Worm (Caenorhabditis elegans) whole organism, L3 larva: ENCODE measurements around the gene bec-1.

Source experiments
- R02D3.7 ChIP-seq: fragments of 150-350 bp; optimal IDR thresholded peaks from 2 replicates; lab custom pipeline; 2014; ENCODE audit warnings: missing biosample characterization, missing genetic modification characterization
- ama-1 ChIP-seq: fragments of 150-350 bp; optimal IDR thresholded peaks from 2 replicates; lab custom pipeline; 2018
- ceh-28 ChIP-seq: fragments of 150-350 bp; optimal IDR thresholded peaks from 2 replicates; lab custom pipeline; 2014; ENCODE audit warnings: missing biosample characterization, missing genetic modification reagents, missing genetic modification characterization
- ceh-82 ChIP-seq: fragments of 150-350 bp; optimal IDR thresholded peaks from 2 replicates; lab custom pipeline; 2014; ENCODE audit warnings: missing biosample characterization, missing genetic modification characterization
- elt-1 ChIP-seq: fragments of 150-350 bp; optimal IDR thresholded peaks from 2 replicates; lab custom pipeline; 2014; ENCODE audit warnings: missing biosample characterization, missing genetic modification characterization
- elt-2 ChIP-seq: sonication (generic microtip); optimal IDR thresholded peaks from 2 replicates; lab custom pipeline; 2016; ENCODE audit warnings: missing genetic modification reagents, mild to moderate bottlenecking, missing genetic modification characterization, missing compliant biosample characterization
- elt-3 ChIP-seq, 3 experiments: fragments of 150-350 bp in 1 of 3; sonication (generic microtip) in 2 of 3; optimal IDR thresholded peaks; 2 replicates in 2 of 3; 4 replicates in 1 of 3; lab custom pipeline; 2014 to 2017; ENCODE audit warnings: missing biosample characterization in 3 of 3, missing genetic modification characterization in 3 of 3
- eor-1 ChIP-seq, 2 experiments: fragments of 150-350 bp; optimal IDR thresholded peaks; 2 replicates each; lab custom pipeline; 2014 to 2018; ENCODE audit warnings: missing biosample characterization in 2 of 2, missing genetic modification characterization in 2 of 2
- fkh-10 ChIP-seq: sonication (generic microtip); optimal IDR thresholded peaks from 2 replicates; lab custom pipeline; 2017; ENCODE audit warnings: missing biosample characterization, missing genetic modification reagents, missing genetic modification characterization
- fkh-2 ChIP-seq: fragments of 150-350 bp; optimal IDR thresholded peaks from 2 replicates; lab custom pipeline; 2014; ENCODE audit warnings: missing biosample characterization, missing genetic modification reagents, missing genetic modification characterization
- fos-1 ChIP-seq: fragments of 150-350 bp; optimal IDR thresholded peaks from 2 replicates; lab custom pipeline; 2014; ENCODE audit warnings: missing biosample characterization, missing genetic modification characterization
- hmg-11 ChIP-seq: sonication (generic microtip); optimal IDR thresholded peaks from 2 replicates; lab custom pipeline; 2016; ENCODE audit warnings: missing genetic modification characterization, missing compliant biosample characterization
- jun-1 ChIP-seq: fragments of 150-350 bp; optimal IDR thresholded peaks from 2 replicates; lab custom pipeline; 2014; ENCODE audit warnings: missing biosample characterization, missing genetic modification reagents, missing genetic modification characterization
- lin-39 ChIP-seq: fragments of 150-350 bp; optimal IDR thresholded peaks from 2 replicates; lab custom pipeline; 2018; ENCODE audit warnings: missing biosample characterization, missing genetic modification reagents, missing genetic modification characterization
- lsy-12 ChIP-seq: sonication (generic microtip); optimal IDR thresholded peaks from 2 replicates; lab custom pipeline; 2016; ENCODE audit warnings: mild to moderate bottlenecking, missing genetic modification characterization, missing compliant biosample characterization
- mdl-1 ChIP-seq: fragments of 150-350 bp; optimal IDR thresholded peaks from 2 replicates; lab custom pipeline; 2014; ENCODE audit warnings: missing biosample characterization, missing genetic modification characterization
- mml-1 ChIP-seq: fragments of 150-350 bp; sonication (generic microtip); optimal IDR thresholded peaks from 3 replicates; lab custom pipeline; 2014; ENCODE audit warnings: missing biosample characterization, missing genetic modification characterization
- nfya-1 ChIP-seq: sonication (generic microtip); optimal IDR thresholded peaks from 2 replicates; lab custom pipeline; 2017; ENCODE audit warnings: missing genetic modification characterization, mild to moderate bottlenecking, missing compliant biosample characterization, antibody characterized with exemption, moderate library complexity; ENCODE audit not compliant: insufficient read depth
- nhr-11 ChIP-seq: fragments of 150-350 bp; optimal IDR thresholded peaks from 2 replicates; lab custom pipeline; 2014; ENCODE audit warnings: missing biosample characterization, missing genetic modification characterization
- nhr-12 ChIP-seq: fragments of 150-350 bp; optimal IDR thresholded peaks from 2 replicates; lab custom pipeline; 2014; ENCODE audit warnings: missing biosample characterization, missing genetic modification characterization
- nhr-28 ChIP-seq: fragments of 150-350 bp; optimal IDR thresholded peaks from 2 replicates; lab custom pipeline; 2014; ENCODE audit warnings: missing biosample characterization, missing genetic modification characterization
- nhr-67 ChIP-seq: fragments of 150-350 bp; optimal IDR thresholded peaks from 2 replicates; lab custom pipeline; 2014; ENCODE audit warnings: missing biosample characterization, missing genetic modification characterization
- nhr-77 ChIP-seq: fragments of 150-350 bp; optimal IDR thresholded peaks from 2 replicates; lab custom pipeline; 2014; ENCODE audit warnings: missing biosample characterization, missing genetic modification characterization
- pha-4 ChIP-seq: fragments of 150-350 bp; optimal IDR thresholded peaks from 2 replicates; lab custom pipeline; 2014; ENCODE audit warnings: missing biosample characterization, missing genetic modification reagents, missing genetic modification characterization
- pqm-1 ChIP-seq: fragments of 150-350 bp; optimal IDR thresholded peaks from 2 replicates; lab custom pipeline; 2017; ENCODE audit warnings: missing biosample characterization, missing genetic modification characterization, inconsistent platforms
- skn-1 ChIP-seq: fragments of 150-350 bp; optimal IDR thresholded peaks from 2 replicates; lab custom pipeline; 2014; ENCODE audit warnings: missing biosample characterization, missing genetic modification characterization
- unc-62 ChIP-seq: fragments of 150-350 bp; sonication (generic microtip); optimal IDR thresholded peaks from 4 replicates; lab custom pipeline; 2014; ENCODE audit warnings: missing biosample characterization, missing genetic modification reagents, missing genetic modification characterization
- zag-1 ChIP-seq: fragments of 150-350 bp; optimal IDR thresholded peaks from 2 replicates; lab custom pipeline; 2014; ENCODE audit warnings: missing biosample characterization, missing genetic modification characterization
- ztf-11 ChIP-seq: fragments of 150-350 bp; optimal IDR thresholded peaks from 2 replicates; lab custom pipeline; 2014; ENCODE audit warnings: missing biosample characterization, missing genetic modification characterization
- ztf-4 ChIP-seq: fragments of 150-350 bp; optimal IDR thresholded peaks from 2 replicates; lab custom pipeline; 2014; ENCODE audit warnings: missing biosample characterization, missing genetic modification characterization

bec-1 gene

DNA sequence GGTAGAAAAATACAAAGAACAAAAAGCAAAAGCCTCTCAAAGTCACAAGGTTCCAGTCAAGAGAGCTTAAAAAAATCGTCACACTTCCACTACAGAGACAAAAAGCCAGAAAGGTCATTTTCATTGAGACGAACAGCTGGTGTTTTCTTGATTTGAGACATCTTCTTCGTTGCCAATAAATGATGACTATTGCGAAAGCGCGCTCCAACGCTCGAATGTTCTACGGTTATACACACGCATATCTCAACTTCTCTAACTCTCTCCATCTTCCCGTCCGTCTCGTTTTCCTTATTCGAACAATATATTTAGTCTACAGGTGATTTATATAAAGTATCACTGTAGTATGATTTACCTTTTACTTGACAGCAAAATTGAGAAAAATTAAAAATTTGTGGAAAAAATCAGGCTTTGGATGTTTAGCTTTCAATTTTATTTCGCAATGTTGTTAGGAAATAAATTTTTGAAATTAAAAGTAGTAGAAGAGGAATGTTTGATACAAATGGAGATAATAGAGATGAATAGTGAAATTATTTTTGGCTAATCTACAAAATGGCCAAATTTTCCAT, 1.2 kb upstream of the bec-1 start (continued):
- no peak for TF ChIP-seq lsy-12 (tag; lab: Kevin White, UChicago)
- TF ChIP-seq elt-1, result no peak
- TF ChIP-seq nhr-11, result no peak
- TF ChIP-seq ztf-4, result peak; percentile 27
- peak; percentile 83 for TF ChIP-seq ama-1
- TF ChIP-seq eor-1 (tag; optimal IDR thresholded peaks at IDR 0.05; lab: Kevin White, UChicago), result no peak
- no peak for TF ChIP-seq mml-1
- peak; percentile 34 for TF ChIP-seq hmg-11 (tag; lab: Kevin White, UChicago)
- no peak for TF ChIP-seq fkh-10
- peak; percentile 35 for TF ChIP-seq elt-2
- no peak for TF ChIP-seq fos-1
- no peak for TF ChIP-seq nhr-12 (tag; lab: Kevin White, UChicago)
- peak; percentile 11 for TF ChIP-seq pha-4
- TF ChIP-seq zag-1 (tag; lab: Kevin White, UChicago), result no peak
- no peak for TF ChIP-seq fkh-2 (tag; lab: Kevin White, UChicago)
- no peak for TF ChIP-seq nhr-67 (tag; lab: Kevin White, UChicago)
- TF ChIP-seq elt-3 (tag; optimal IDR thresholded peaks at IDR 0.05; lab: Kevin White, UChicago), result no peak
- no peak for TF ChIP-seq R02D3.7 (tag; lab: Kevin White, UChicago)
- peak; percentile 70 for TF ChIP-seq lin-39
- TF ChIP-seq ceh-28, result no peak
- TF ChIP-seq unc-62, result no peak
- no peak for TF ChIP-seq mdl-1 (tag; lab: Kevin White, UChicago)
- TF ChIP-seq, all 47 proteins: peak for 14

DNA sequence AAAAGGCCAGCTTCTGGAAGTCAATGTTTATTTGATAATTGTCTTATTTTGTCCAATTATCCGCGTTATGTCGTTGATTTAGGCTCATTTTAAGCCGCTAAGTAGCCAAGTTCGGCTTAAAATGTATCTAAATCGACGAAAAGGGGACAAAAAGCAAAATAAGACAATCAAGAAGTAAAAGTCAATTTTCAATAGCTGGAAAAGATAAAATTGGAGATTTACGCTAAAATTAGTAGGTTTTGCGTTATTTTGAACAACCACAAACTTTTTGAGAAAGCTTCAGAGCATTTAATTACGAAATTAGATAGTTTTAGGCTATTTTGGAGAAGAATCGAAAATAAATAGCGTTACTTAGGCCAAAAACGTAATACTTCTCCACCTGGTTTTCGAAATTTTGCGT, 1.3 kb downstream of the bec-1 start:
- TF ChIP-seq pha-4 (no peak), nhr-77 (tag; lab: Kevin White, UChicago) (no peak), nfya-1 (no peak), skn-1 (tag; lab: Kevin White, UChicago) (no peak), nhr-12 (tag; lab: Kevin White, UChicago) (no peak), fkh-2 (tag; lab: Kevin White, UChicago) (no peak), ceh-82 (tag; lab: Kevin White, UChicago) (no peak), zag-1 (tag; lab: Kevin White, UChicago) (no peak), unc-62 (no peak)

DNA sequence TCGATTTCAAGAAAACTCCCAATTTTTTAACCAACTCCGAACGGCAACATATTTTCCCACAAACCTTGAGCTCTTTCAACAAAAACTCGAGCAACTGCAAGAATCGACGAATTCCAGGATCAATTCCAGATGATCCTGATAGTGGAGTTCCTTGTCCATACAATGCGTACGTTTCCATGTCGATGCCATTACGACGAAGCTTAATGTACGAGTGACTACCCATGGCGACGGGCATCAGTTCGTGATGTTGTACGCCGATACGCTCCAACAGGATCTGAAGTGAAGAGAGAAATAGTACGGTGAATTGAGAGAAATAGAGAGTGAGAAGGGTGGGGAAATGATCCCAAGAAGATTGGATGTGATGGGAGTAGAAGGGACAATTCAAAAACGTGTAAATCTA, 2.2 kb downstream of the bec-1 start:
- TF ChIP-seq ama-1 (peak; percentile 81), nhr-67 (tag; lab: Kevin White, UChicago) (no peak)

DNA sequence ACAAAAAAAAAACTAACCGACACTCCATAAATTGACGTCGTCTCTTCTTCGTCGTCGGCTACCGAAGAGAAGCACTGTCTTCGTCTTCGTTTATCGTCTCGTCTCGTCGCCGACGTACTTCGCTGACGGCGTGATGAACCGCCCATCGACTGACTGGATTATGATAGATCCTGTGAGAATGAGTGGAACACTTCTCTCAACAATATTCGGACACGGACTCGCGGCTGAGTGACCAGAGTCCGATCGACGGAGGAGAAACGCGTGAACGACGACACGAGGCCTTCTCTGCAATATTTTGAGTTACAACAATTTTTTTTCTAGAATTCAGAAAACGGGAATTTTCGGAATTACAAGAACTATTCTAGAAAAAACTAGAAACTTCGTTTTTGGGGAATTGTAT, 4.0 kb downstream of the bec-1 start, which contains the start of gene skn-1:
Gene skn-1 (minus strand): TSS at position 146 of the 400 bp plus-strand sequence.
- TF ChIP-seq elt-3 (tag; optimal IDR thresholded peaks at IDR 0.05; lab: Kevin White, UChicago) (no peak), eor-1 (tag; optimal IDR thresholded peaks at IDR 0.05; lab: Kevin White, UChicago) (no peak), lsy-12 (tag; lab: Kevin White, UChicago) (peak; percentile 14), nhr-12 (tag; lab: Kevin White, UChicago) (no peak), elt-1 (no peak), fos-1 (no peak), mdl-1 (tag; lab: Kevin White, UChicago) (no peak), nhr-28 (tag; lab: Kevin White, UChicago) (no peak)

DNA sequence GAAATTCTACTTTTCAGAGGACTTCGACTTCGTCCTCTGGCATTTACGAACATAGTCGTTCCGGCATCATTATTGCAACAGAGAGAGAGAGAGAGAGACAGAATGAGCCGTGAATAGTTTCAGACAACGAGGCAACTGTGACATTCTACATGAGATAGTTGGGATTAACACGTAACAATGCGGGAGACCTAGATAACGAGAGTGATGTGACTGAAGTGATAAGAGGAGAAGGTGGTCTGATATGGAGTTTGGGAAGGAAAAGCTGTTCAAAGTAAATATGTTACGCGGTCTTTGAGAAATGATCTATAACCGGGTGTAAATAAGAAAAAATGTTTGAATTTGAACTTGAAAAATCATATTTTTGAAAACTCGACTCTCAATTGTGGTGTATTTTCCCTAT, 4.8 kb downstream of the bec-1 start:
- TF ChIP-seq eor-1 (tag; optimal IDR thresholded peaks at IDR 0.05; lab: Kevin White, UChicago), result no peak
- TF ChIP-seq R02D3.7 (tag; lab: Kevin White, UChicago), result no peak
- TF ChIP-seq nhr-77 (tag; lab: Kevin White, UChicago), result no peak
- peak; percentile 58 for TF ChIP-seq jun-1 (tag; lab: Kevin White, UChicago)
- peak; percentile 71 for TF ChIP-seq pha-4
- TF ChIP-seq fkh-2 (tag; lab: Kevin White, UChicago), result no peak
- TF ChIP-seq skn-1 (tag; lab: Kevin White, UChicago), result no peak
- TF ChIP-seq elt-1, result no peak
- TF ChIP-seq nfya-1, result peak; percentile 21
- TF ChIP-seq ztf-11, result no peak
- peak; percentile 86 for TF ChIP-seq elt-2
- TF ChIP-seq pqm-1, result peak; percentile 95

DNA sequence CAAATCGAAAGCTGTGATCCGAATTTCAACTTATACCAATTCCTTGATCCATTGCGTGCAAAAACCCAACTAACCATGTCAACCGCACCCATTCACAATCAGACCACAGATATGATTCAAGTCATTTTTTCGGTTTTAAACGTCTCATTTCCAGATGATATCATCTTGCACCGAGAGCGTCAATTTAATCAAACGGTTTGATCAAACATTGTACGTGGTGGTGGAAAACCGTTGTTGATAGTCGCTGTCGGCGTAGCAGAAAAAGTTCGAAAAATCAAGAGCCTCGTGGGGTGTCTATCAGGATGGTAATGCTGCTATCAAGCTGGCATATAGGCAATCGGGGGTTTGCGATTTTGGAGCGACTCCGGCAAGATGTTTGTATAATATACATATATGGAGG, 5.3 kb downstream of the bec-1 start:
- no peak for TF ChIP-seq ztf-11
- peak; percentile 68 for TF ChIP-seq elt-2
- peak; percentile 88 for TF ChIP-seq pqm-1

DNA sequence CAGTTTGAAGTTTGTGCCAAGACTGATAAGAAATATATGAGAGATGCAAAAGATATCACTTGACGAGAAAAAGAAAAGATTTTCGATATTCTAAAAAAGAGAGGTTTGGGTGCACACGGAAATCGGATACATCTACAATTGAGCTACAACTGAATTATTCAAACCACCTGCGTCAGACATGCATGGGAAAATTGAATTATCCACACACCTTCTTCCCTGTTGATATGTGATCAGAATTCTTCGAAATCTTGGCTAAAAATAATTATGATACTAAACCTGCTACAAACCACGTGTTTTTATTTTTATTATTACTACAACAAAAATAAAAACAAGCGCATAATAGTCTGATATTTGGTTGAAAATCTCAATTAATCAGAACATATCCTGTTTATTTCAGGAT, 6.0 kb downstream of the bec-1 start:
- TF ChIP-seq nhr-67 (tag; lab: Kevin White, UChicago) (no peak), elt-2 (peak; percentile 52), eor-1 (tag; optimal IDR thresholded peaks at IDR 0.05; lab: Kevin White, UChicago) (no peak), ama-1 (no peak)
